Fruit fly (Drosophila melanogaster) whole organism, wandering third instar larva: ENCODE measurements around the gene CG3473.

Experiments used
- HLH106 ChIP-seq: fragments of 200-800 bp; optimal IDR thresholded peaks from 3 replicates; lab custom pipeline; 2019; ENCODE audit warnings: missing biosample characterization, mild to moderate bottlenecking, missing genetic modification characterization, moderate library complexity
- Rel ChIP-seq, 2 experiments: fragments of 200-800 bp; sonication (Bioruptor generic) in 1 of 2; optimal IDR thresholded peaks; 2 replicates in 1 of 2; 3 replicates in 1 of 2; lab custom pipeline; 2016 to 2019; ENCODE audit warnings: mild to moderate bottlenecking in 2 of 2, missing biosample characterization in 2 of 2, missing genetic modification characterization in 2 of 2, moderate library complexity in 1 of 2
- h ChIP-seq: fragments of 200-800 bp; sonication (Bioruptor generic); optimal IDR thresholded peaks from 3 replicates; lab custom pipeline; 2016; ENCODE audit warnings: missing biosample characterization, mild to moderate bottlenecking, missing genetic modification characterization
- pan ChIP-seq: fragments of >200 bp; optimal IDR thresholded peaks from 2 replicates; lab custom pipeline; 2017
- tai ChIP-seq: sonication (Bioruptor generic); optimal IDR thresholded peaks from 2 replicates; lab custom pipeline; 2016; ENCODE audit warnings: missing biosample characterization, missing genetic modification characterization
- usp ChIP-seq: fragments of >200 bp; optimal IDR thresholded peaks from 2 replicates; lab custom pipeline; 2017; ENCODE audit warnings: missing biosample characterization, missing genetic modification characterization

DNA sequence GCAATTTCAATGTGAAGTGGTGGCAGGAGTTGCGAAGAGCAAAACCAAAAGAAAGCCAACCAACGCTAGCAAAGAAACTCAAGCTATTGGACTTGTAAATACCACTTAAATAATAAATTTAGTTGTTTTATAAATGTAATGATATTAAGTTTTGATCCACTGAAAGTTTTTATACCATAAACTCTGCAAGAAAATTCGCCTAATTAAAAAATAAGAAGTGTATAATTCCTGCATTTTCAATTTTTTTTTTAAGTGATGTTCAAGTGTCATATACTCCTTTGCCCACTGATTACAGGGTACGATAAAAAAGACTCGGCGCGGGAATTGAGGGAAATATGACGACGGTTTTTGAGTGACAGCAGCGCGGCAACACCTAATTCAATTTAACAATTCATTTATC, 44.3 kb downstream of the CG3473 start:
- TF ChIP-seq pan (lab: Kevin White, UChicago) (peak; percentile 64), Rel (GFP tag; optimal IDR thresholded peaks at IDR 0.05; lab: Kevin White, UChicago) (no peak), Rel (tag; optimal IDR thresholded peaks at IDR 0.05; lab: Kevin White, UChicago) (no peak), usp (no peak), tai (GFP tag; lab: Kevin White, UChicago) (no peak), HLH106 (peak; percentile 33), h (GFP tag; lab: Kevin White, UChicago) (peak; percentile 68)
